Fruit fly (Drosophila melanogaster): ENCODE measurements around the gene CG5577.

CG5577 gene

dm6 chr3L:17856655-17857479 lies 15.6 kb upstream of the CG5577 start, which contains the start of gene CG5535 (continued):
- TF ChIP-seq CG9797 (GFP tag; optimal IDR thresholded peaks at IDR 0.05) (no peak), tup (GFP tag; optimal IDR thresholded peaks at IDR 0.05) (no peak), CG8089 (GFP tag; optimal IDR thresholded peaks at IDR 0.05) (no peak), Mrtf (GFP tag; IDR thresholded peaks at IDR 0.05) (peak; percentile 55; the same call in 2 of the 3 replicates), Dip2 (GFP tag; IDR thresholded peaks at IDR 0.05) (no peak), Optix (GFP tag; IDR thresholded peaks at IDR 0.05) (peak; percentile 28; the same call in 2 of the 3 replicates), Taf1 (GFP tag; IDR thresholded peaks at IDR 0.05) (peak; percentile 49), Gug (GFP tag; IDR thresholded peaks at IDR 0.05) (peak; percentile 82), CG9932 (GFP tag; IDR thresholded peaks at IDR 0.05) (peak; percentile 64), CG12104 (GFP tag; optimal IDR thresholded peaks at IDR 0.05) (peak; percentile 78), sim (GFP tag; IDR thresholded peaks at IDR 0.05) (no peak), CG1792 (GFP tag; optimal IDR thresholded peaks at IDR 0.05) (no peak), ro (GFP tag; IDR thresholded peaks at IDR 0.05) (no peak; the same call in 1 of the 2 replicates), CG4328 (GFP tag; optimal IDR thresholded peaks at IDR 0.05) (peak; percentile 73), CG16815 (GFP tag; optimal IDR thresholded peaks at IDR 0.05) (peak; percentile 86), CG11085 (GFP tag; IDR thresholded peaks at IDR 0.05) (peak; percentile 50; the same call in 1 of the 2 replicates), nerfin-1 (tag; optimal IDR thresholded peaks at IDR 0.05) (peak; percentile 83), CG15514 (GFP tag; optimal IDR thresholded peaks at IDR 0.05) (peak; percentile 30), Atf-2 (GFP tag; optimal IDR thresholded peaks at IDR 0.05) (peak; percentile 17), CG1233 (GFP tag; optimal IDR thresholded peaks at IDR 0.05) (peak; percentile 87), CG30020 (tag; optimal IDR thresholded peaks at IDR 0.05) (peak; percentile 70), Bteb2 (GFP tag; optimal IDR thresholded peaks at IDR 0.05) (peak; percentile 15), ab (GFP tag; optimal IDR thresholded peaks at IDR 0.05) (no peak), BEAF-32 (GFP tag; optimal IDR thresholded peaks at IDR 0.05) (no peak), CG4424 (GFP tag; optimal IDR thresholded peaks at IDR 0.05) (peak; percentile 86), gfzf (GFP tag; optimal IDR thresholded peaks at IDR 0.05) (no peak), CG12659 (GFP tag; optimal IDR thresholded peaks at IDR 0.05) (peak; percentile 93), Hmr (GFP tag; optimal IDR thresholded peaks at IDR 0.05) (peak; percentile 81), CG1602 (GFP tag; optimal IDR thresholded peaks at IDR 0.05) (peak; percentile 70), Neu2 (GFP tag; optimal IDR thresholded peaks at IDR 0.05; ENCODE audit: borderline replicate concordance) (no peak), psq (GFP tag; optimal IDR thresholded peaks at IDR 0.05) (peak; percentile 36), CG11723 (GFP tag; optimal IDR thresholded peaks at IDR 0.05) (peak; percentile 78), Ptx1 (GFP tag; IDR thresholded peaks at IDR 0.05) (peak; percentile 60), CG3407 (GFP tag; optimal IDR thresholded peaks at IDR 0.05) (peak; percentile 40), Six4 (GFP tag; optimal IDR thresholded peaks at IDR 0.05) (peak; percentile 76), en (GFP tag; optimal IDR thresholded peaks at IDR 0.05) (peak; percentile 24), chinmo (GFP tag; IDR thresholded peaks at IDR 0.05; ENCODE audit: partially characterized antibody) (peak; percentile 63; the same call in 1 of the 4 replicates), ase (GFP tag; IDR thresholded peaks at IDR 0.05) (peak; percentile 53; the same call in 2 of the 3 replicates), pros (GFP tag; optimal IDR thresholded peaks at IDR 0.05) (peak; percentile 63), chn (GFP tag; optimal IDR thresholded peaks at IDR 0.05) (peak; percentile 48), nau (GFP tag; optimal IDR thresholded peaks at IDR 0.05) (no peak), vnd (GFP tag; IDR thresholded peaks at IDR 0.05; ENCODE audit: partially characterized antibody) (no peak), eve (GFP tag; optimal IDR thresholded peaks at IDR 0.05) (no peak), gt (GFP tag; IDR thresholded peaks at IDR 0.05) (no peak; the same call in 1 of the 2 replicates), gsb-n (tag; optimal IDR thresholded peaks at IDR 0.05) (peak; percentile 59), CG11247 (GFP tag; IDR thresholded peaks at IDR 0.05) (peak; percentile 24), CG8944 (GFP tag; optimal IDR thresholded peaks at IDR 0.05) (peak; percentile 47), CG32772 (GFP tag; IDR thresholded peaks at IDR 0.05) (no peak; the same call in 1 of the 2 replicates), ci (GFP tag; IDR thresholded peaks at IDR 0.05) (peak; percentile 93)

Data from whole organism, embryonic.